Worm (Caenorhabditis elegans) whole organism, L1 larva: ENCODE data around the gene twk-7.

Experiments used
- C16A3.4 ChIP-seq: fragments of 150-350 bp; optimal IDR thresholded peaks from 2 replicates; lab custom pipeline; 2014; ENCODE audit warnings: missing biosample characterization, missing genetic modification characterization
- C34B4.2 ChIP-seq: sonication (generic microtip); optimal IDR thresholded peaks from 2 replicates; lab custom pipeline; 2017; ENCODE audit warnings: mild to moderate bottlenecking, missing genetic modification characterization, missing compliant biosample characterization
- Y116A8C.19 ChIP-seq: sonication (generic microtip); optimal IDR thresholded peaks from 2 replicates; lab custom pipeline; 2016; ENCODE audit warnings: missing compliant biosample characterization, missing genetic modification characterization, borderline replicate concordance
- aha-1 ChIP-seq: fragments of 150-350 bp; optimal IDR thresholded peaks from 2 replicates; lab custom pipeline; 2014; ENCODE audit warnings: missing biosample characterization, missing genetic modification characterization
- alr-1 ChIP-seq: fragments of 200-800 bp; sonication (Bioruptor generic); optimal IDR thresholded peaks from 2 replicates; lab custom pipeline; 2018; ENCODE audit warnings: borderline replicate concordance, mild to moderate bottlenecking, missing genetic modification characterization, missing compliant biosample characterization
- aly-2 ChIP-seq: fragments of 150-350 bp; optimal IDR thresholded peaks from 2 replicates; lab custom pipeline; 2014; ENCODE audit warnings: missing biosample characterization, missing genetic modification characterization
- ama-1 ChIP-seq: fragments of 150-350 bp; optimal IDR thresholded peaks from 2 replicates; lab custom pipeline; 2014
- blmp-1 ChIP-seq: fragments of 150-350 bp; optimal IDR thresholded peaks from 2 replicates; lab custom pipeline; 2014; ENCODE audit warnings: missing biosample characterization, missing genetic modification characterization
- ceh-63 ChIP-seq: fragments of 200-800 bp; sonication (Bioruptor generic); optimal IDR thresholded peaks from 2 replicates; lab custom pipeline; 2018; ENCODE audit warnings: mild to moderate bottlenecking, missing genetic modification characterization, missing compliant biosample characterization
- ceh-8 ChIP-seq: fragments of 200-800 bp; sonication (Bioruptor generic); optimal IDR thresholded peaks from 2 replicates; lab custom pipeline; 2018; ENCODE audit warnings: mild to moderate bottlenecking, missing genetic modification characterization, moderate library complexity, missing compliant biosample characterization
- ceh-88 ChIP-seq: fragments of 200-800 bp; sonication (Bioruptor generic); IDR thresholded peaks from 2 replicates; pipeline ENCODE4 v1.3.6; 2022; ENCODE audit warnings: missing genetic modification characterization, missing compliant biosample characterization
- ceh-90 ChIP-seq: sonication (generic microtip); optimal IDR thresholded peaks from 2 replicates; lab custom pipeline; 2016; ENCODE audit warnings: missing genetic modification characterization, missing compliant biosample characterization
- ces-1 ChIP-seq: fragments of 150-350 bp; optimal IDR thresholded peaks from 2 replicates; lab custom pipeline; 2014; ENCODE audit warnings: missing biosample characterization, missing genetic modification reagents, missing genetic modification characterization
- dpl-1 ChIP-seq, 3 experiments: fragments of 150-350 bp in 2 of 3; sonication (generic microtip) in 1 of 3; optimal IDR thresholded peaks; 2 replicates each; lab custom pipeline; 2014 to 2017; ENCODE audit warnings: missing biosample characterization in 3 of 3, missing genetic modification characterization in 3 of 3, missing genetic modification reagents in 3 of 3
- efl-3 ChIP-seq: fragments of 200-800 bp; sonication (Bioruptor generic); optimal IDR thresholded peaks from 2 replicates; lab custom pipeline; 2018; ENCODE audit warnings: mild to moderate bottlenecking, missing genetic modification characterization, missing compliant biosample characterization
- egl-13 ChIP-seq: sonication (generic microtip); optimal IDR thresholded peaks from 2 replicates; lab custom pipeline; 2016; ENCODE audit warnings: missing genotype, missing genetic modification reagents, missing genetic modification characterization, missing compliant biosample characterization
- egl-27 ChIP-seq, 2 experiments: fragments of 150-350 bp in 1 of 2; sonication (generic microtip); optimal IDR thresholded peaks; 3 replicates each; lab custom pipeline; 2017 to 2018; ENCODE audit warnings: missing biosample characterization in 2 of 2, missing genetic modification characterization in 2 of 2, missing genetic modification reagents in 2 of 2
- fkh-10 ChIP-seq: sonication (generic microtip); optimal IDR thresholded peaks from 2 replicates; lab custom pipeline; 2017; ENCODE audit warnings: missing biosample characterization, missing genetic modification reagents, missing genetic modification characterization
- fkh-4 ChIP-seq: sonication (generic microtip); optimal IDR thresholded peaks from 2 replicates; lab custom pipeline; 2016; ENCODE audit warnings: missing compliant biosample characterization, missing genetic modification characterization, borderline replicate concordance
- fkh-8 ChIP-seq: sonication (generic microtip); optimal IDR thresholded peaks from 2 replicates; lab custom pipeline; 2016; ENCODE audit warnings: mild to moderate bottlenecking, missing genetic modification characterization, missing compliant biosample characterization
- grh-1 ChIP-seq: fragments of 200-800 bp; sonication (Bioruptor generic); IDR thresholded peaks from 2 replicates; pipeline ENCODE4 v1.3.6; 2022; ENCODE audit warnings: missing genetic modification reagents, missing genetic modification characterization, missing compliant biosample characterization
- hlh-4 ChIP-seq: sonication (generic microtip); optimal IDR thresholded peaks from 2 replicates; lab custom pipeline; 2016; ENCODE audit warnings: mild to moderate bottlenecking, missing genetic modification characterization, missing compliant biosample characterization
- hpl-2 ChIP-seq: fragments of 150-350 bp; optimal IDR thresholded peaks from 2 replicates; lab custom pipeline; 2014; ENCODE audit warnings: missing biosample characterization, missing genetic modification reagents, missing genetic modification characterization
- isw-1 ChIP-seq: fragments of 200-800 bp; sonication (Bioruptor generic); IDR thresholded peaks from 2 replicates; pipeline ENCODE4 v1.3.6; 2022; ENCODE audit warnings: missing genetic modification characterization, missing compliant biosample characterization
- jun-1 ChIP-seq: fragments of 150-350 bp; optimal IDR thresholded peaks from 2 replicates; lab custom pipeline; 2014; ENCODE audit warnings: missing biosample characterization, missing genetic modification reagents, missing genetic modification characterization
- lin-15B ChIP-seq: fragments of 150-350 bp; sonication (generic microtip); optimal IDR thresholded peaks from 3 replicates; lab custom pipeline; 2014; ENCODE audit warnings: missing biosample characterization, missing genetic modification characterization
- lin-35 ChIP-seq, 2 experiments: fragments of 150-350 bp; optimal IDR thresholded peaks; 2 replicates each; lab custom pipeline; 2014; ENCODE audit warnings: missing biosample characterization in 2 of 2, missing genetic modification characterization in 2 of 2, missing genetic modification reagents in 2 of 2
- lir-3 ChIP-seq: sonication (generic microtip); optimal IDR thresholded peaks from 2 replicates; lab custom pipeline; 2016; ENCODE audit warnings: mild to moderate bottlenecking, missing genetic modification characterization, moderate library complexity, missing compliant biosample characterization; ENCODE audit not compliant: poor library complexity
- mab-9 ChIP-seq: fragments of 200-800 bp; sonication (Bioruptor generic); IDR thresholded peaks from 2 replicates; pipeline ENCODE4 v1.3.6; 2022; ENCODE audit warnings: missing genetic modification reagents, missing genetic modification characterization, missing compliant biosample characterization
- mef-2 ChIP-seq: fragments of 150-350 bp; optimal IDR thresholded peaks from 2 replicates; lab custom pipeline; 2014; ENCODE audit warnings: missing biosample characterization, missing genetic modification characterization
- nhr-11 ChIP-seq: fragments of 150-350 bp; optimal IDR thresholded peaks from 2 replicates; lab custom pipeline; 2014; ENCODE audit warnings: missing biosample characterization, missing genetic modification characterization
- nhr-237 ChIP-seq: fragments of 150-350 bp; optimal IDR thresholded peaks from 2 replicates; lab custom pipeline; 2014; ENCODE audit warnings: missing biosample characterization, missing genetic modification characterization
- nhr-28 ChIP-seq: fragments of 150-350 bp; optimal IDR thresholded peaks from 2 replicates; lab custom pipeline; 2014; ENCODE audit warnings: missing biosample characterization, missing genetic modification characterization
- nhr-47 ChIP-seq: sonication (generic microtip); optimal IDR thresholded peaks from 2 replicates; lab custom pipeline; 2016; ENCODE audit warnings: mild to moderate bottlenecking, missing genetic modification characterization, moderate library complexity, missing compliant biosample characterization
- nhr-77 ChIP-seq: fragments of 150-350 bp; optimal IDR thresholded peaks from 2 replicates; lab custom pipeline; 2014; ENCODE audit warnings: missing biosample characterization, missing genetic modification characterization
- nhr-84 ChIP-seq: sonication (generic microtip); optimal IDR thresholded peaks from 2 replicates; lab custom pipeline; 2017; ENCODE audit warnings: missing biosample characterization, missing genetic modification characterization
- nhr-85 ChIP-seq: sonication (generic microtip); peaks from one replicate; lab custom pipeline; 2016; ENCODE audit warnings: missing genetic modification characterization, inconsistent platforms, missing compliant biosample characterization
- pag-3 ChIP-seq: sonication (generic microtip); optimal IDR thresholded peaks from 2 replicates; lab custom pipeline; 2017; ENCODE audit warnings: missing genetic modification characterization, mild to moderate bottlenecking, missing compliant biosample characterization, antibody characterized with exemption, borderline replicate concordance; ENCODE audit not compliant: insufficient read depth
- pax-3 ChIP-seq: fragments of 200-800 bp; sonication (Bioruptor generic); optimal IDR thresholded peaks from 2 replicates; lab custom pipeline; 2018; ENCODE audit warnings: mild to moderate bottlenecking, missing genetic modification characterization, moderate library complexity, missing compliant biosample characterization
- rnt-1 ChIP-seq: sonication (generic microtip); optimal IDR thresholded peaks from 2 replicates; lab custom pipeline; 2016; ENCODE audit warnings: mild to moderate bottlenecking, missing genetic modification characterization, moderate library complexity, missing compliant biosample characterization
- snu-23 ChIP-seq: sonication (generic microtip); optimal IDR thresholded peaks from 2 replicates; lab custom pipeline; 2016; ENCODE audit warnings: missing genetic modification characterization, missing compliant biosample characterization
- sptf-1 ChIP-seq: fragments of 150-350 bp; optimal IDR thresholded peaks from 2 replicates; lab custom pipeline; 2014; ENCODE audit warnings: missing biosample characterization, missing genetic modification characterization
- swsn-7 ChIP-seq: sonication (generic microtip); optimal IDR thresholded peaks from 2 replicates; lab custom pipeline; 2016; ENCODE audit warnings: missing genetic modification characterization, missing compliant biosample characterization
- tbx-2 ChIP-seq: sonication (generic microtip); optimal IDR thresholded peaks from 2 replicates; lab custom pipeline; 2016; ENCODE audit warnings: missing genetic modification characterization, missing compliant biosample characterization
- unc-86 ChIP-seq: sonication (generic microtip); optimal IDR thresholded peaks from 2 replicates; lab custom pipeline; 2016; ENCODE audit warnings: missing genetic modification characterization, missing compliant biosample characterization
- vab-15 ChIP-seq: sonication (generic microtip); optimal IDR thresholded peaks from 2 replicates; lab custom pipeline; 2017; ENCODE audit warnings: missing genotype, mild to moderate bottlenecking, missing genetic modification characterization, missing compliant biosample characterization
- xbp-1 ChIP-seq: sonication (generic microtip); optimal IDR thresholded peaks from 2 replicates; lab custom pipeline; 2016; ENCODE audit warnings: missing genetic modification characterization, missing compliant biosample characterization
- ztf-11 ChIP-seq, 2 experiments: sonication (generic microtip); optimal IDR thresholded peaks; 2 replicates each; lab custom pipeline; 2016 to 2017; ENCODE audit warnings: missing genetic modification characterization in 2 of 2, missing biosample characterization in 1 of 2, missing compliant biosample characterization in 1 of 2
- ztf-4 ChIP-seq: fragments of 150-350 bp; optimal IDR thresholded peaks from 2 replicates; lab custom pipeline; 2014; ENCODE audit warnings: missing biosample characterization, missing genetic modification characterization

Gene twk-7

DNA sequence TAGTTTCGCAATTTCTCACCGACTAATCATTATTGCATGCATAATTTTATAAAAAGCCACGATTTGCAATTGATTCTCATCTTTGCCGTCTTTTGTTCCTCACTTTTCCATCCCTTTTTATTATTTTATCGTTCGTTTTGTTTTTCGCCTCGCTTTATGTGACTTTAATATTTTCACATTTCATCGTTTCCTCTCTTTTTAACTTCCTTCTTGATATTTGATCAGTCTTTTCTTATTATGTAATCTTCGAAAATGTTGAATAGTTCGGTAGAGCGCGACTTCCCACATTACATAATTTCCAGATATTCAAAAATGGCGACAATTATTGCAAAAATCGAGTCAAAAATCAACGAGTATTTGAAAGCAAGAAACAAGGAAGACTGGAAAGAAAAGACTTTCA lies 38.0 kb downstream of the twk-7 start, which contains the start of gene C06E1.1:
Gene C06E1.1, plus strand, starts transcription at position 301 of the 400 bp plus-strand sequence.
- TF ChIP-seq alr-1 (tag; lab: Kevin White, UChicago): no peak
- TF ChIP-seq xbp-1 (tag; lab: Kevin White, UChicago): no peak
- no peak for TF ChIP-seq nhr-85
- TF ChIP-seq unc-86 (tag; lab: Kevin White, UChicago): no peak
- no peak for TF ChIP-seq egl-13
- TF ChIP-seq fkh-10: no peak
- TF ChIP-seq nhr-47 (tag; lab: Kevin White, UChicago): no peak
- TF ChIP-seq Y116A8C.19 (tag; lab: Kevin White, UChicago): no peak
- no peak for TF ChIP-seq nhr-84 (tag; lab: Kevin White, UChicago)
- TF ChIP-seq mef-2 (tag; lab: Kevin White, UChicago): no peak
- no peak for TF ChIP-seq nhr-28 (tag; lab: Kevin White, UChicago)
- TF ChIP-seq efl-3 (GFP tag; lab: Kevin White, UChicago): no peak
- TF ChIP-seq ztf-11 (tag; optimal IDR thresholded peaks at IDR 0.05; lab: Kevin White, UChicago): no peak
- TF ChIP-seq tbx-2 (tag; lab: Kevin White, UChicago): no peak
- TF ChIP-seq nhr-77 (tag; lab: Kevin White, UChicago): no peak
- TF ChIP-seq lir-3 (tag; lab: Kevin White, UChicago): no peak
- TF ChIP-seq swsn-7 (tag; lab: Kevin White, UChicago): no peak

DNA sequence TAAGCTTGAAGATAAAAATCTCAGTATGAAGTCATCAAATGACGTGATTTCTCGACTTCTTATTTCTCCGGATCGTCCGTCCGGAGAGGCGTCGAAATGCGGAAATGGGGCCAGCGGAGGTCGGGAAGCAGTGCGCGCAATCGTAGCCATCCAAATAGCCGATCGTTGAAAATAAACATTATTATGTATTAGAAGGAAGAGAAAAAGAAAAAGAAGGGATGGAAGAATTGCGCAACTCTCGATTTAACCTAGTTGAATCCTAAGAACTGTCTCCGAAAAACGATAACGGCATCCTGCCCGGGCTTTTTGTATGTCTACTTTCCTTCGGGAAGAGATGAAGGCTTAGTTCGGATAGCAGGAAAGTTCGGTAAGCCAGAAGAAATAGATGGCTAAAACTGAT lies 41.4 kb downstream of the twk-7 start:
- TF ChIP-seq lin-35 (GFP tag; optimal IDR thresholded peaks at IDR 0.05; lab: Kevin White, UChicago): no peak
- TF ChIP-seq blmp-1 (tag; lab: Kevin White, UChicago): peak; percentile 93

DNA sequence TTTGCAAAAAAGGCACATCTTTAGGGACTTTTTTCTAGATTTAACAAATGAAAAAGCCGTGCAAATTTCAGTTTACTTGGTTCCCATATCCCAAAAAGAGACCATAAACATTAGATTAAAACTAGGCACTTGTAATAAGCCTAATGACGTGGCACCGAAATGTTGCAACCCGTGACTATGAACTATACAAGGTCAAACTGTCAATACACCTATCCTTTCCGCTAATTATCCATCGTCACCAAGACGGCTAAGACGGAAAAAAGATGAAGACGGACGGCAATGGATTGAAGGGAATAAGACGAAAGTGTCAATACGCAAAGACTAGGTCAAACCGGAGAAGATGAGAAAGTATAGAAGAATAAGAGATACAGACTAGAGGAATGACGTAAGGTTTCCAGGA lies 44.6 kb downstream of the twk-7 start:
- TF ChIP-seq C16A3.4 (tag; lab: Kevin White, UChicago) (peak; percentile 19), lin-15B (tag; lab: Kevin White, UChicago) (no peak), jun-1 (tag; lab: Kevin White, UChicago) (no peak), dpl-1 (GFP tag; optimal IDR thresholded peaks at IDR 0.05; lab: Kevin White, UChicago) (peak in 1 of 3 experiments; percentile 8), nhr-237 (tag; lab: Kevin White, UChicago) (no peak), egl-27 (tag; optimal IDR thresholded peaks at IDR 0.05; lab: Kevin White, UChicago) (no peak), mab-9 (GFP tag; lab: Robert Waterston, UW) (no peak), nhr-28 (tag; lab: Kevin White, UChicago) (no peak), hlh-4 (tag; lab: Kevin White, UChicago) (no peak), ceh-90 (no peak), ama-1 (no peak), aly-2 (no peak), nhr-85 (peak; percentile 62), pag-3 (tag; lab: Kevin White, UChicago) (no peak), vab-15 (tag; lab: Kevin White, UChicago) (no peak), C34B4.2 (tag; lab: Kevin White, UChicago) (no peak), ceh-63 (no peak), fkh-8 (tag; lab: Kevin White, UChicago) (no peak), Y116A8C.19 (tag; lab: Kevin White, UChicago) (no peak), aha-1 (tag; lab: Kevin White, UChicago) (no peak), nhr-11 (tag; lab: Kevin White, UChicago) (no peak), isw-1 (GFP tag; lab: Robert Waterston, UW) (no peak), xbp-1 (tag; lab: Kevin White, UChicago) (no peak), snu-23 (GFP tag; lab: Kevin White, UChicago) (peak; percentile 12), hpl-2 (GFP tag; lab: Kevin White, UChicago) (no peak), ceh-8 (no peak), fkh-4 (tag; lab: Kevin White, UChicago) (no peak), blmp-1 (tag; lab: Kevin White, UChicago) (peak; percentile 94), ces-1 (GFP tag; lab: Kevin White, UChicago) (no peak), rnt-1 (no peak), fkh-10 (no peak), ztf-4 (tag; lab: Kevin White, UChicago) (no peak), ceh-88 (GFP tag; lab: Robert Waterston, UW) (no peak), sptf-1 (tag; lab: Kevin White, UChicago) (no peak), efl-3 (GFP tag; lab: Kevin White, UChicago) (no peak), grh-1 (GFP tag; lab: Robert Waterston, UW) (no peak), pax-3 (tag; lab: Kevin White, UChicago) (no peak)
